Fruit fly (Drosophila melanogaster): Measurements from ENCODE around the gene CG3437.

The CG3437 gene

DNA sequence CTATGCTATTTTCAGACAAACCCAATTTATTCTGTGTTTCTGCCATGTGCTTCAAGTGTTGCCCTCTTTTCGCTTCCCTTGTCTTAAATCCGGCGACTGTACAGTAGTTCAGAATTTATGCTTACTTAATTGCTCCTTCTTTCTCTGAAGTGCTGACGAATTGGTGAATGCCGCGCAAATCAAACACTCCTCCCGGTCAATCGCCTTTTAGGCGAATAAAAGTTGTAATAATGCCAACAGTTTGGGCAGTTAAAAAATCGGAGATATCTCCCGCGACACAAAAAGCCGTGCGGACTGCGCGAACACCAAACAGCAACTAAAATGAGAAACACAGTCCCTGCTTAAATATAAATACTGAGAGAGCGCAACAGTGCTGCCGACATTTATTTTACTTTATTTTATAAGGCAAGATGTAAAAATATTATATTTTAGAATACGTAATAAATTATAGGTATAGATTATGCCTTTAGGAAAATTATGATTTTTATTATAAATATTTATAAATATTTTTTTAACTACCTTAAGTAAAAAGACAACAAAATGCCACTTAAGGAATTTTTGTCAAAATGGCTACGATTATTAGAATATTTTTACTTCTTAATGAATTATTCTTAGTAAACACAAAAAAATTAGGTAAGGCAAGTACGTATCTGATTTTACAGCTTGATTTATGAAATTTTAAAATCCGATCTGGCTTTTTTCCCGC lies 47.7 kb upstream of the CG3437 start, which contains the start of gene path (continued):
- TF ChIP-seq CG17361 (GFP tag; IDR thresholded peaks at IDR 0.05) (peak; percentile 77), CG7786 (GFP tag; optimal IDR thresholded peaks at IDR 0.05) (no peak), CG9215 (GFP tag; IDR thresholded peaks at IDR 0.05) (no peak), Scr (GFP tag; IDR thresholded peaks at IDR 0.05; ENCODE audit: partially characterized antibody) (no peak), Adf1 (GFP tag; IDR thresholded peaks at IDR 0.05) (0 out of 2 replicates have a peak, but pooled peaks have one; percentile 16), pzg (GFP tag; optimal IDR thresholded peaks at IDR 0.05) (no peak), CG2199 (GFP tag; IDR thresholded peaks at IDR 0.05) (peak; percentile 88; the same call in 2 of the 3 replicates), MTF-1 (GFP tag; optimal IDR thresholded peaks at IDR 0.05; ENCODE audit: borderline replicate concordance) (peak; percentile 49), Stat92E (GFP tag; optimal IDR thresholded peaks at IDR 0.05) (peak in 1 of 3 experiments; percentile 30), da (GFP tag; optimal IDR thresholded peaks at IDR 0.05) (no peak), repo (GFP tag; optimal IDR thresholded peaks at IDR 0.05) (no peak), CG34376 (GFP tag; optimal IDR thresholded peaks at IDR 0.05) (peak; percentile 53), CG3163 (GFP tag; optimal IDR thresholded peaks at IDR 0.05) (peak; percentile 54), Trl (optimal IDR thresholded peaks at IDR 0.05) (peak in 1 of 2 experiments; percentile 43), Trl (GFP tag; optimal IDR thresholded peaks at IDR 0.05) (peak; percentile 10), CG30403 (GFP tag; optimal IDR thresholded peaks at IDR 0.05) (peak; percentile 35), toy (GFP tag; IDR thresholded peaks at IDR 0.05) (no peak), HLHmδ (GFP tag; optimal IDR thresholded peaks at IDR 0.05) (peak; percentile 31), prd (optimal IDR thresholded peaks at IDR 0.05) (no peak), prd (GFP tag; IDR thresholded peaks at IDR 0.05) (0 out of 3 replicates have a peak, but pooled peaks have one; percentile 19), CoRest (tag; optimal IDR thresholded peaks at IDR 0.05) (peak; percentile 19), CG3407 (GFP tag; optimal IDR thresholded peaks at IDR 0.05) (no peak), lola (GFP tag; optimal IDR thresholded peaks at IDR 0.05) (peak in 1 of 3 experiments; percentile 39), CG11696 (GFP tag; IDR thresholded peaks at IDR 0.05) (peak; percentile 45; the same call in 1 of the 2 replicates), amos (GFP tag; IDR thresholded peaks at IDR 0.05; ENCODE audit: partially characterized antibody) (no peak; the same call in 1 of the 2 replicates), bsh (GFP tag; optimal IDR thresholded peaks at IDR 0.05) (peak in 1 of 2 experiments; percentile 25), CG10147 (GFP tag; optimal IDR thresholded peaks at IDR 0.05) (peak; percentile 22), CG14710 (tag; optimal IDR thresholded peaks at IDR 0.05) (peak; percentile 66), wdn (GFP tag; IDR thresholded peaks at IDR 0.05) (no peak), CG17385 (GFP tag; optimal IDR thresholded peaks at IDR 0.05) (peak; percentile 11), CG10543 (GFP tag; optimal IDR thresholded peaks at IDR 0.05) (peak; percentile 21), CG12391 (tag; optimal IDR thresholded peaks at IDR 0.05) (peak; percentile 55), CG10209 (GFP tag; optimal IDR thresholded peaks at IDR 0.05) (peak; percentile 37), CG7556 (GFP tag; optimal IDR thresholded peaks at IDR 0.05) (peak; percentile 54), CG11398 (GFP tag; optimal IDR thresholded peaks at IDR 0.05) (no peak), HmgZ (tag; optimal IDR thresholded peaks at IDR 0.05) (peak; percentile 22), chinmo (GFP tag; IDR thresholded peaks at IDR 0.05; ENCODE audit: partially characterized antibody) (peak; percentile 56; the same call in 2 of the 4 replicates), CG13775 (GFP tag; optimal IDR thresholded peaks at IDR 0.05) (peak; percentile 3), sob (GFP tag; IDR thresholded peaks at IDR 0.05) (0 out of 2 replicates have a peak, but pooled peaks have one; percentile 24), Hmr (GFP tag; optimal IDR thresholded peaks at IDR 0.05) (peak; percentile 26), mirr (GFP tag; optimal IDR thresholded peaks at IDR 0.05) (peak; percentile 50), CG8089 (GFP tag; optimal IDR thresholded peaks at IDR 0.05) (no peak), CG17359 (tag; optimal IDR thresholded peaks at IDR 0.05) (peak; percentile 39), hkb (optimal IDR thresholded peaks at IDR 0.05) (no peak), hkb (GFP tag; IDR thresholded peaks at IDR 0.05) (no peak), CG12659 (GFP tag; optimal IDR thresholded peaks at IDR 0.05) (peak; percentile 32), CG10959 (GFP tag; IDR thresholded peaks at IDR 0.05) (no peak), tap (tag; optimal IDR thresholded peaks at IDR 0.05) (peak; percentile 25)
